Worm (Caenorhabditis elegans) whole organism, mixed stage, embryonic: Measurements from ENCODE around the gene F19B10.1.

Experiments used
- M03D4.4 ChIP-seq: sonication (generic microtip); optimal IDR thresholded peaks from 2 replicates; lab custom pipeline; 2017; ENCODE audit warnings: mild to moderate bottlenecking, missing genetic modification characterization, missing compliant biosample characterization
- bed-3 ChIP-seq: fragments of 200-800 bp; sonication (Bioruptor generic); optimal IDR thresholded peaks from 3 replicates; lab custom pipeline; 2018; ENCODE audit warnings: mild to moderate bottlenecking, missing genetic modification characterization, moderate library complexity, missing compliant biosample characterization
- blmp-1 ChIP-seq: fragments of 150-350 bp; optimal IDR thresholded peaks from 2 replicates; lab custom pipeline; 2014; ENCODE audit warnings: missing biosample characterization, missing genetic modification characterization
- ceh-43 ChIP-seq: fragments of 200-800 bp; sonication (Bioruptor generic); optimal IDR thresholded peaks from 2 replicates; lab custom pipeline; 2018; ENCODE audit warnings: mild to moderate bottlenecking, missing genetic modification characterization, moderate library complexity, missing compliant biosample characterization
- ceh-83 ChIP-seq: fragments of 200-800 bp; sonication (Bioruptor generic); optimal IDR thresholded peaks from 2 replicates; lab custom pipeline; 2018; ENCODE audit warnings: mild to moderate bottlenecking, missing genetic modification characterization, missing compliant biosample characterization
- ces-1 ChIP-seq: fragments of 150-350 bp; optimal IDR thresholded peaks from 2 replicates; lab custom pipeline; 2014; ENCODE audit warnings: missing biosample characterization, missing genetic modification reagents, missing genetic modification characterization
- cnd-1 ChIP-seq: fragments of 200-800 bp; sonication (Bioruptor generic); optimal IDR thresholded peaks from 2 replicates; lab custom pipeline; 2018; ENCODE audit warnings: mild to moderate bottlenecking, missing genetic modification characterization, missing compliant biosample characterization
- drap-1 ChIP-seq: fragments of 200-800 bp; sonication (Bioruptor generic); optimal IDR thresholded peaks from 3 replicates; lab custom pipeline; 2018; ENCODE audit warnings: mild to moderate bottlenecking, missing genetic modification characterization, missing compliant biosample characterization
- elt-1 ChIP-seq: sonication (generic microtip); optimal IDR thresholded peaks from 2 replicates; lab custom pipeline; 2017; ENCODE audit warnings: missing genetic modification characterization, mild to moderate bottlenecking, missing compliant biosample characterization, antibody characterized with exemption, moderate library complexity, borderline replicate concordance; ENCODE audit not compliant: insufficient read depth
- elt-3 ChIP-seq: fragments of 150-350 bp; optimal IDR thresholded peaks from 2 replicates; lab custom pipeline; 2014; ENCODE audit warnings: missing biosample characterization, missing genetic modification characterization
- flh-1 ChIP-seq: fragments of 200-800 bp; sonication (Bioruptor generic); optimal IDR thresholded peaks from 2 replicates; lab custom pipeline; 2018; ENCODE audit warnings: mild to moderate bottlenecking, missing genetic modification characterization, moderate library complexity, missing compliant biosample characterization
- ham-2 ChIP-seq: fragments of 200-800 bp; sonication (Bioruptor generic); optimal IDR thresholded peaks from 2 replicates; lab custom pipeline; 2018; ENCODE audit warnings: mild to moderate bottlenecking, missing genetic modification characterization, missing compliant biosample characterization
- hlh-1 ChIP-seq: fragments of 150-350 bp; optimal IDR thresholded peaks from 2 replicates; lab custom pipeline; 2014; ENCODE audit warnings: missing biosample characterization, missing genetic modification reagents, missing genetic modification characterization
- lin-32 ChIP-seq: fragments of 200-800 bp; sonication (Bioruptor generic); optimal IDR thresholded peaks from 2 replicates; lab custom pipeline; 2018; ENCODE audit warnings: mild to moderate bottlenecking, missing genetic modification characterization, missing compliant biosample characterization
- lsy-2 ChIP-seq: fragments of 150-350 bp; optimal IDR thresholded peaks from 2 replicates; lab custom pipeline; 2014; ENCODE audit warnings: missing biosample characterization, missing genetic modification characterization
- mls-2 ChIP-seq: sonication (generic microtip); optimal IDR thresholded peaks from 2 replicates; lab custom pipeline; 2016; ENCODE audit warnings: mild to moderate bottlenecking, missing genetic modification characterization, moderate library complexity, missing compliant biosample characterization
- nhr-12 ChIP-seq: fragments of 150-350 bp; optimal IDR thresholded peaks from 2 replicates; lab custom pipeline; 2014; ENCODE audit warnings: missing biosample characterization, missing genetic modification characterization
- nhr-2 ChIP-seq: fragments of 150-350 bp; optimal IDR thresholded peaks from 2 replicates; lab custom pipeline; 2014; ENCODE audit warnings: missing biosample characterization, missing genetic modification characterization
- nhr-28 ChIP-seq: fragments of 150-350 bp; optimal IDR thresholded peaks from 2 replicates; lab custom pipeline; 2014; ENCODE audit warnings: missing biosample characterization, missing genetic modification characterization
- nhr-76 ChIP-seq: sonication (generic microtip); optimal IDR thresholded peaks from 2 replicates; lab custom pipeline; 2017; ENCODE audit warnings: missing biosample characterization, missing genetic modification characterization
- pha-4 ChIP-seq: fragments of 150-350 bp; optimal IDR thresholded peaks from 2 replicates; lab custom pipeline; 2018; ENCODE audit warnings: missing biosample characterization, missing genetic modification reagents, missing genetic modification characterization
- sem-2 ChIP-seq: fragments of 200-800 bp; sonication (Bioruptor generic); optimal IDR thresholded peaks from 2 replicates; lab custom pipeline; 2018; ENCODE audit warnings: mild to moderate bottlenecking, missing genetic modification characterization, missing compliant biosample characterization
- tbx-8 ChIP-seq: fragments of 200-800 bp; sonication (Bioruptor generic); optimal IDR thresholded peaks from 2 replicates; lab custom pipeline; 2018; ENCODE audit warnings: mild to moderate bottlenecking, missing genetic modification characterization, moderate library complexity, missing compliant biosample characterization
- unc-120 ChIP-seq: sonication (generic microtip); optimal IDR thresholded peaks from 2 replicates; lab custom pipeline; 2017; ENCODE audit warnings: missing genetic modification characterization, missing compliant biosample characterization; ENCODE audit not compliant: poor library complexity, severe bottlenecking
- unc-39 ChIP-seq: fragments of 150-350 bp; optimal IDR thresholded peaks from 2 replicates; lab custom pipeline; 2014; ENCODE audit warnings: missing biosample characterization, missing genetic modification characterization
- unc-62 ChIP-seq: fragments of 150-350 bp; optimal IDR thresholded peaks from 2 replicates; lab custom pipeline; 2014; ENCODE audit warnings: missing biosample characterization, missing genetic modification reagents, missing genetic modification characterization
- zip-8 ChIP-seq: fragments of 150-350 bp; optimal IDR thresholded peaks from 2 replicates; lab custom pipeline; 2014; ENCODE audit warnings: missing biosample characterization, missing genetic modification characterization
- ztf-11 ChIP-seq: fragments of 150-350 bp; optimal IDR thresholded peaks from 2 replicates; lab custom pipeline; 2014; ENCODE audit warnings: missing biosample characterization, missing genetic modification characterization

F19B10.1 gene

DNA sequence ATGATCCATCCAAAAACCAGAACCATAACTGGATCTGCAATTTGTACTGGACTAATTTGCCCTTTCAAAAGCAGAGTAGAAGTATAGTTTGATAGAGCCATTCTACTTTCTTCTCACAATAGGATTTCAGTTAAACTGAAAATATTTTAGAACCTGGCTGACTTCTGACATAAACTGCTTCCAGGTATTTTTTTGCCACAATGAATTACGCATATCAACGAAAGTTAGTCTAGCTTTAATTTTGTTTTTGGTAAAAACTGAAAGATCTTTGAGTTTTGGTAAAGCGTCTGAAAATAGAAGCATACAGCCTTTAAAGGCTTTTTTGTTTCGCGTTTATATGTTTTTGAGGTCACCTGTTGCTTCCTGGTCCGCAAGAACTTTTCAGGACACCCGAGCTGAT is 7.7 kb downstream of the F19B10.1 start, which contains the start of gene srx-101:
Gene srx-101 (minus strand): TSS at position 101 of the 400 bp plus-strand sequence.
- TF ChIP-seq ham-2 (GFP tag; lab: Kevin White, UChicago): no peak
- no peak for TF ChIP-seq pha-4 (tag; lab: Kevin White, UChicago)
- no peak for TF ChIP-seq lsy-2
- TF ChIP-seq, all 35 proteins: peak for 0

ce11 chrII:3694664-3695063 is 11.7 kb downstream of the F19B10.1 start, which contains the start of gene srx-102:
srx-102 (minus strand) TSS chrII:3694764.
- TF ChIP-seq tbx-8 (no peak), elt-3 (tag; lab: Kevin White, UChicago) (no peak), unc-120 (no peak), nhr-2 (no peak), unc-39 (tag; lab: Kevin White, UChicago) (no peak), mls-2 (tag; lab: Kevin White, UChicago) (no peak), nhr-76 (tag; lab: Kevin White, UChicago) (no peak), bed-3 (GFP tag; lab: Kevin White, UChicago) (no peak), elt-1 (tag; lab: Kevin White, UChicago) (no peak), nhr-12 (tag; lab: Kevin White, UChicago) (no peak), pha-4 (tag; lab: Kevin White, UChicago) (no peak)

- no peak for TF ChIP-seq ztf-11 (tag; lab: Kevin White, UChicago)
Measured at ce11 chrII:3699591-3699990, 16.6 kb downstream of the F19B10.1 start, which contains the start of gene srx-104. srx-104 (minus strand) TSS chrII:3699691.

ce11 chrII:3701305-3701704 is 18.3 kb downstream of the F19B10.1 start, which contains the start of gene srx-105:
srx-105 (minus strand) TSS chrII:3701405.
- no peak for TF ChIP-seq ham-2 (GFP tag; lab: Kevin White, UChicago)
- no peak for TF ChIP-seq cnd-1 (tag; lab: Kevin White, UChicago)
- no peak for TF ChIP-seq nhr-2
- TF ChIP-seq drap-1 (GFP tag; lab: Kevin White, UChicago): no peak
- no peak for TF ChIP-seq unc-62 (GFP tag; lab: Kevin White, UChicago)
- no peak for TF ChIP-seq mls-2 (tag; lab: Kevin White, UChicago)
- no peak for TF ChIP-seq ces-1 (GFP tag; lab: Kevin White, UChicago)
- TF ChIP-seq lin-32 (GFP tag; lab: Kevin White, UChicago): no peak
- no peak for TF ChIP-seq elt-3 (tag; lab: Kevin White, UChicago)
- TF ChIP-seq bed-3 (GFP tag; lab: Kevin White, UChicago): no peak
- no peak for TF ChIP-seq tbx-8
- no peak for TF ChIP-seq sem-2 (GFP tag; lab: Kevin White, UChicago)
- TF ChIP-seq flh-1 (GFP tag; lab: Kevin White, UChicago): no peak
- no peak for TF ChIP-seq unc-39 (tag; lab: Kevin White, UChicago)
- TF ChIP-seq blmp-1 (tag; lab: Kevin White, UChicago): no peak
- no peak for TF ChIP-seq hlh-1 (tag; lab: Kevin White, UChicago)
- TF ChIP-seq nhr-12 (tag; lab: Kevin White, UChicago): no peak
- TF ChIP-seq ceh-83 (GFP tag; lab: Kevin White, UChicago): no peak

DNA sequence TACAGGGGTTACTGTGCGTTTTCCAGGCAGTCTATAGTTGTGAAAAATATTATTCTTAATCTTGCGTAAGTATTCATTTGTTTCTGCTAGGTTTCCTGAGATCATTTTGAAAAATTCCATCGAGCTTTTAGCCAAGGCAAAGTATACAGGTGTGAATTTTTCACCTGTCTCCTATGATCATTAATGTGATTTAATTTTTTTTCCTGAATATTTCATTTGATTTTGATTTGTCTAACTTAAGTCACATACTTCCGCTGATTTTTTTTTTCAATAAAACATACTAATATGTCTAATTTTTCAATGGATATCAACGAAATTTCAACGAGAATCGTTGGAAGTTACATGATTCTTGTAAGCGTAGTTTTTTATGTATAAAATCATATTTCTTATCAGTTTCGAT is 22.3 kb downstream of the F19B10.1 start, which contains the start of gene srx-108:
Gene srx-108 (plus strand): TSS at position 301 of the 400 bp plus-strand sequence.
- TF ChIP-seq bed-3 (GFP tag; lab: Kevin White, UChicago): no peak
- TF ChIP-seq zip-8 (tag; lab: Kevin White, UChicago): no peak
- TF ChIP-seq elt-3 (tag; lab: Kevin White, UChicago): no peak
- no peak for TF ChIP-seq nhr-2
- TF ChIP-seq M03D4.4: no peak
- TF ChIP-seq drap-1 (GFP tag; lab: Kevin White, UChicago): no peak
- TF ChIP-seq elt-1 (tag; lab: Kevin White, UChicago): no peak
- TF ChIP-seq ceh-43 (GFP tag; lab: Kevin White, UChicago): no peak
- no peak for TF ChIP-seq ces-1 (GFP tag; lab: Kevin White, UChicago)
- TF ChIP-seq unc-39 (tag; lab: Kevin White, UChicago): no peak

ce11 chrII:3709255-3709654 is 26.3 kb downstream of the F19B10.1 start, which contains the start of gene srx-110:
srx-110 (plus strand) TSS chrII:3709555.
- TF ChIP-seq unc-62 (GFP tag; lab: Kevin White, UChicago): no peak
- no peak for TF ChIP-seq blmp-1 (tag; lab: Kevin White, UChicago)
- no peak for TF ChIP-seq ham-2 (GFP tag; lab: Kevin White, UChicago)
- no peak for TF ChIP-seq hlh-1 (tag; lab: Kevin White, UChicago)
- TF ChIP-seq unc-120: no peak
- no peak for TF ChIP-seq pha-4 (tag; lab: Kevin White, UChicago)
- TF ChIP-seq nhr-28 (tag; lab: Kevin White, UChicago): no peak
